Worm (Caenorhabditis elegans) whole organism, L1 larva: ENCODE measurements around the gene bed-3.
A peak's percentile ranks its signal among the peaks of the same experiment; 100 is the strongest.
"Not testable (repeated sequence)": the region's sequence is repeated elsewhere in the genome, so short reads cannot be mapped to it uniquely, and the experiment has no call there.

Experiments
- C34B4.2 ChIP-seq: sonication (generic microtip); optimal IDR thresholded peaks from 2 replicates; lab custom pipeline; 2017; ENCODE audit warnings: mild to moderate bottlenecking, missing genetic modification characterization, missing compliant biosample characterization
- ama-1 ChIP-seq: fragments of 150-350 bp; optimal IDR thresholded peaks from 2 replicates; lab custom pipeline; 2014
- ceh-63 ChIP-seq: fragments of 200-800 bp; sonication (Bioruptor generic); optimal IDR thresholded peaks from 2 replicates; lab custom pipeline; 2018; ENCODE audit warnings: mild to moderate bottlenecking, missing genetic modification characterization, missing compliant biosample characterization
- ceh-82 ChIP-seq, 3 experiments: fragments of 150-350 bp in 1 of 3; sonication (generic microtip) in 2 of 3; optimal IDR thresholded peaks; 2 replicates each; lab custom pipeline; 2014 to 2017; ENCODE audit warnings: missing biosample characterization in 3 of 3, missing genetic modification characterization in 3 of 3
- ceh-88 ChIP-seq: fragments of 200-800 bp; sonication (Bioruptor generic); IDR thresholded peaks from 2 replicates; pipeline ENCODE4 v1.3.6; 2022; ENCODE audit warnings: missing genetic modification characterization, missing compliant biosample characterization
- efl-1 ChIP-seq, 4 experiments: fragments of 150-350 bp; optimal IDR thresholded peaks in 3 of 4; peaks in 1 of 4; 1 replicate in 1 of 4; 2 replicates in 3 of 4; lab custom pipeline; 2014; ENCODE audit warnings: missing biosample characterization in 2 of 4, missing genetic modification characterization in 2 of 4, missing genetic modification reagents in 2 of 4
- egl-27 ChIP-seq, 2 experiments: fragments of 150-350 bp in 1 of 2; sonication (generic microtip); optimal IDR thresholded peaks; 3 replicates each; lab custom pipeline; 2017 to 2018; ENCODE audit warnings: missing biosample characterization in 2 of 2, missing genetic modification characterization in 2 of 2, missing genetic modification reagents in 2 of 2
- ets-5 ChIP-seq: fragments of 200-800 bp; sonication (Bioruptor generic); IDR thresholded peaks from 2 replicates; pipeline ENCODE4 v1.3.6; 2022; ENCODE audit warnings: missing genetic modification characterization, missing compliant biosample characterization
- fkh-4 ChIP-seq: sonication (generic microtip); optimal IDR thresholded peaks from 2 replicates; lab custom pipeline; 2016; ENCODE audit warnings: missing compliant biosample characterization, missing genetic modification characterization, borderline replicate concordance
- grh-1 ChIP-seq: fragments of 200-800 bp; sonication (Bioruptor generic); IDR thresholded peaks from 2 replicates; pipeline ENCODE4 v1.3.6; 2022; ENCODE audit warnings: missing genetic modification reagents, missing genetic modification characterization, missing compliant biosample characterization
- hlh-4 ChIP-seq: sonication (generic microtip); optimal IDR thresholded peaks from 2 replicates; lab custom pipeline; 2016; ENCODE audit warnings: mild to moderate bottlenecking, missing genetic modification characterization, missing compliant biosample characterization
- isw-1 ChIP-seq: fragments of 200-800 bp; sonication (Bioruptor generic); IDR thresholded peaks from 2 replicates; pipeline ENCODE4 v1.3.6; 2022; ENCODE audit warnings: missing genetic modification characterization, missing compliant biosample characterization
- jun-1 ChIP-seq: fragments of 150-350 bp; optimal IDR thresholded peaks from 2 replicates; lab custom pipeline; 2014; ENCODE audit warnings: missing biosample characterization, missing genetic modification reagents, missing genetic modification characterization
- lin-13 ChIP-seq: fragments of 150-350 bp; optimal IDR thresholded peaks from 2 replicates; lab custom pipeline; 2014; ENCODE audit warnings: missing biosample characterization, missing genetic modification reagents, missing genetic modification characterization
- lin-39 ChIP-seq: fragments of 150-350 bp; optimal IDR thresholded peaks from 2 replicates; lab custom pipeline; 2014; ENCODE audit warnings: missing biosample characterization, missing genetic modification reagents, missing genetic modification characterization
- lir-3 ChIP-seq: sonication (generic microtip); optimal IDR thresholded peaks from 2 replicates; lab custom pipeline; 2016; ENCODE audit warnings: mild to moderate bottlenecking, missing genetic modification characterization, moderate library complexity, missing compliant biosample characterization; ENCODE audit not compliant: poor library complexity
- nhr-12 ChIP-seq: sonication (generic microtip); optimal IDR thresholded peaks from 2 replicates; lab custom pipeline; 2017; ENCODE audit warnings: missing biosample characterization, missing genetic modification characterization
- nhr-20 ChIP-seq: sonication (generic microtip); optimal IDR thresholded peaks from 2 replicates; lab custom pipeline; 2016; ENCODE audit warnings: mild to moderate bottlenecking, missing genetic modification characterization, missing compliant biosample characterization
- nhr-28 ChIP-seq: fragments of 150-350 bp; optimal IDR thresholded peaks from 2 replicates; lab custom pipeline; 2014; ENCODE audit warnings: missing biosample characterization, missing genetic modification characterization
- nhr-47 ChIP-seq: sonication (generic microtip); optimal IDR thresholded peaks from 2 replicates; lab custom pipeline; 2016; ENCODE audit warnings: mild to moderate bottlenecking, missing genetic modification characterization, moderate library complexity, missing compliant biosample characterization
- pax-3 ChIP-seq: fragments of 200-800 bp; sonication (Bioruptor generic); optimal IDR thresholded peaks from 2 replicates; lab custom pipeline; 2018; ENCODE audit warnings: mild to moderate bottlenecking, missing genetic modification characterization, moderate library complexity, missing compliant biosample characterization
- rnt-1 ChIP-seq: sonication (generic microtip); optimal IDR thresholded peaks from 2 replicates; lab custom pipeline; 2016; ENCODE audit warnings: mild to moderate bottlenecking, missing genetic modification characterization, moderate library complexity, missing compliant biosample characterization
- skn-1 ChIP-seq: fragments of 150-350 bp; optimal IDR thresholded peaks from 2 replicates; lab custom pipeline; 2014; ENCODE audit warnings: missing biosample characterization, missing genetic modification characterization
- snpc-4 ChIP-seq: fragments of 150-350 bp; optimal IDR thresholded peaks from 2 replicates; lab custom pipeline; 2014; ENCODE audit warnings: missing biosample characterization, missing genetic modification characterization
- snu-23 ChIP-seq: sonication (generic microtip); optimal IDR thresholded peaks from 2 replicates; lab custom pipeline; 2016; ENCODE audit warnings: missing genetic modification characterization, missing compliant biosample characterization
- tbx-2 ChIP-seq: sonication (generic microtip); optimal IDR thresholded peaks from 2 replicates; lab custom pipeline; 2016; ENCODE audit warnings: missing genetic modification characterization, missing compliant biosample characterization
- unc-86 ChIP-seq: sonication (generic microtip); optimal IDR thresholded peaks from 2 replicates; lab custom pipeline; 2016; ENCODE audit warnings: missing genetic modification characterization, missing compliant biosample characterization
- zip-4 ChIP-seq: fragments of 200-800 bp; sonication (Bioruptor generic); optimal IDR thresholded peaks from 2 replicates; lab custom pipeline; 2018; ENCODE audit warnings: mild to moderate bottlenecking, missing genetic modification characterization, moderate library complexity, missing compliant biosample characterization

Gene bed-3

ce11 chrIV:9884257-9884656 lies 32.1 kb upstream of the bed-3 start, which contains the start of the genes prp-18 and mccc-1 (continued):
- TF ChIP-seq ama-1 (lab: Kevin White, UChicago) (no peak), snpc-4 (no peak), lir-3 (tag; lab: Kevin White, UChicago) (no peak), nhr-28 (tag; lab: Kevin White, UChicago) (no peak), nhr-20 (no peak), lin-13 (GFP tag; lab: Kevin White, UChicago) (no peak), hlh-4 (tag; lab: Kevin White, UChicago) (no peak), skn-1 (tag; lab: Kevin White, UChicago) (peak; percentile 28), ets-5 (no peak)

ce11 chrIV:9889857-9890256 lies 26.5 kb upstream of the bed-3 start, which contains the start of gene ttbk-3:
Gene ttbk-3 (minus strand): TSS chrIV:9889957.
- TF ChIP-seq efl-1 (optimal IDR thresholded peaks at IDR 0.05; lab: Kevin White, UChicago) = no peak
- TF ChIP-seq efl-1 (GFP tag; optimal IDR thresholded peaks at IDR 0.05 in 1 of 2; lab: Kevin White, UChicago) = peak in 1 of 2 experiments; percentile 43
- no peak for TF ChIP-seq C34B4.2 (tag; lab: Kevin White, UChicago)

- TF ChIP-seq zip-4 (GFP tag; lab: Kevin White, UChicago) = no peak
- TF ChIP-seq rnt-1 (tag; lab: Kevin White, UChicago) = no peak
- no peak for TF ChIP-seq efl-1 (optimal IDR thresholded peaks at IDR 0.05; lab: Kevin White, UChicago)
- no peak for TF ChIP-seq efl-1 (GFP tag; optimal IDR thresholded peaks at IDR 0.05 in 1 of 2; lab: Kevin White, UChicago)
- TF ChIP-seq nhr-20 = no peak
- no peak for TF ChIP-seq fkh-4 (tag; lab: Kevin White, UChicago)
- no peak for TF ChIP-seq pax-3
- no peak for TF ChIP-seq tbx-2 (tag; lab: Kevin White, UChicago)
These were observed 24.4 kb upstream of the bed-3 start, which contains the start of gene F32B6.4 for ce11 chrIV:9891938-9892337. Gene F32B6.4 (minus strand): TSS chrIV:9892038.

ce11 chrIV:9893649-9894048 lies 22.7 kb upstream of the bed-3 start, which contains the start of gene sss-1:
Gene sss-1 (minus strand): TSS chrIV:9893749.
- not testable (repeated sequence) for TF ChIP-seq tbx-2 (tag; lab: Kevin White, UChicago); egl-27 (tag; optimal IDR thresholded peaks at IDR 0.05; lab: Kevin White, UChicago); snu-23 (GFP tag; lab: Kevin White, UChicago)
- TF ChIP-seq, all 84 proteins: peak for 0; not testable (repeated sequence) for 84

ce11 chrIV:9894331-9894730 lies 22.0 kb upstream of the bed-3 start, which contains the start of gene msp-77:
Gene msp-77 (plus strand): TSS chrIV:9894631.
- not testable (repeated sequence) for TF ChIP-seq isw-1 (GFP tag; lab: Robert Waterston, UW); unc-86; jun-1 (tag; lab: Kevin White, UChicago)

- TF ChIP-seq lin-39 (tag; lab: Kevin White, UChicago) (no peak), nhr-47 (tag; lab: Kevin White, UChicago) (no peak), ceh-88 (GFP tag; lab: Robert Waterston, UW) (no peak), nhr-12 (tag; lab: Kevin White, UChicago) (no peak)
These were observed 21.2 kb upstream of the bed-3 start, which contains the start of gene ssp-32 for ce11 chrIV:9895088-9895487. Gene ssp-32 (plus strand): TSS chrIV:9895388.

- TF ChIP-seq ceh-63 (GFP tag; lab: Kevin White, UChicago) (no peak), ceh-82 (tag; optimal IDR thresholded peaks at IDR 0.05; lab: Kevin White, UChicago) (no peak), ceh-88 (GFP tag; lab: Robert Waterston, UW) (no peak), grh-1 (GFP tag; lab: Robert Waterston, UW) (no peak), efl-1 (optimal IDR thresholded peaks at IDR 0.05; lab: Kevin White, UChicago) (no peak), efl-1 (GFP tag; optimal IDR thresholded peaks at IDR 0.05 in 1 of 2; lab: Kevin White, UChicago) (peak in 1 of 2 experiments; percentile 21)
- TF ChIP-seq, all 84 proteins: peak for 1
These were observed 17.6 kb upstream of the bed-3 start, which contains the start of gene tbc-3 for ce11 chrIV:9898712-9899111. Gene tbc-3 (plus strand): TSS chrIV:9899012.
